Worm (Caenorhabditis elegans) whole organism, L3 larva: ENCODE data around the gene C54E4.5.
A peak's percentile ranks its signal among the peaks of the same experiment; 100 is the strongest.

Experiments used
- aly-2 ChIP-seq: fragments of 150-350 bp; optimal IDR thresholded peaks from 2 replicates; lab custom pipeline; 2014; ENCODE audit warnings: missing biosample characterization, missing genetic modification characterization
- ama-1 ChIP-seq: fragments of 150-350 bp; optimal IDR thresholded peaks from 2 replicates; lab custom pipeline; 2018
- ceh-9 ChIP-seq: sonication (generic microtip); optimal IDR thresholded peaks from 2 replicates; lab custom pipeline; 2018; ENCODE audit warnings: missing biosample characterization, missing genetic modification characterization
- egl-27 ChIP-seq: sonication (generic microtip); optimal IDR thresholded peaks from 4 replicates; lab custom pipeline; 2017; ENCODE audit warnings: missing biosample characterization, missing genetic modification reagents, missing genetic modification characterization
- elt-2 ChIP-seq: sonication (generic microtip); optimal IDR thresholded peaks from 2 replicates; lab custom pipeline; 2016; ENCODE audit warnings: missing genetic modification reagents, mild to moderate bottlenecking, missing genetic modification characterization, missing compliant biosample characterization
- elt-3 ChIP-seq, 3 experiments: fragments of 150-350 bp in 1 of 3; sonication (generic microtip) in 2 of 3; optimal IDR thresholded peaks; 2 replicates in 2 of 3; 4 replicates in 1 of 3; lab custom pipeline; 2014 to 2017; ENCODE audit warnings: missing biosample characterization in 3 of 3, missing genetic modification characterization in 3 of 3
- fkh-2 ChIP-seq: fragments of 150-350 bp; optimal IDR thresholded peaks from 2 replicates; lab custom pipeline; 2014; ENCODE audit warnings: missing biosample characterization, missing genetic modification reagents, missing genetic modification characterization
- nfya-1 ChIP-seq: sonication (generic microtip); optimal IDR thresholded peaks from 2 replicates; lab custom pipeline; 2017; ENCODE audit warnings: missing genetic modification characterization, mild to moderate bottlenecking, missing compliant biosample characterization, antibody characterized with exemption, moderate library complexity; ENCODE audit not compliant: insufficient read depth
- nhr-11 ChIP-seq: fragments of 150-350 bp; optimal IDR thresholded peaks from 2 replicates; lab custom pipeline; 2014; ENCODE audit warnings: missing biosample characterization, missing genetic modification characterization
- nhr-237 ChIP-seq: fragments of 150-350 bp; optimal IDR thresholded peaks from 2 replicates; lab custom pipeline; 2014; ENCODE audit warnings: missing biosample characterization, missing genetic modification characterization
- nhr-25 ChIP-seq: sonication (generic microtip); optimal IDR thresholded peaks from 2 replicates; lab custom pipeline; 2017; ENCODE audit warnings: missing biosample characterization, missing genetic modification characterization
- nhr-28 ChIP-seq: fragments of 150-350 bp; optimal IDR thresholded peaks from 2 replicates; lab custom pipeline; 2014; ENCODE audit warnings: missing biosample characterization, missing genetic modification characterization
- skn-1 ChIP-seq: fragments of 150-350 bp; optimal IDR thresholded peaks from 2 replicates; lab custom pipeline; 2014; ENCODE audit warnings: missing biosample characterization, missing genetic modification characterization
- zag-1 ChIP-seq: fragments of 150-350 bp; optimal IDR thresholded peaks from 2 replicates; lab custom pipeline; 2014; ENCODE audit warnings: missing biosample characterization, missing genetic modification characterization

ce11 chrIV:2111300-2111874, 37.7 kb downstream of the C54E4.5 start, which contains the start of gene che-6:
- no peak for TF ChIP-seq aly-2 (tag; lab: Kevin White, UChicago)
- TF ChIP-seq egl-27: no peak
- TF ChIP-seq elt-3 (tag; optimal IDR thresholded peaks at IDR 0.05; lab: Kevin White, UChicago): no peak
- no peak for TF ChIP-seq zag-1 (tag; lab: Kevin White, UChicago)
- TF ChIP-seq nhr-11 (tag; lab: Kevin White, UChicago): no peak
- TF ChIP-seq nfya-1: no peak
- no peak for TF ChIP-seq nhr-28
- TF ChIP-seq fkh-2: no peak
- no peak for TF ChIP-seq skn-1 (tag; lab: Kevin White, UChicago)
- no peak for TF ChIP-seq nhr-237 (tag; lab: Kevin White, UChicago)
- no peak for TF ChIP-seq nhr-25 (tag; lab: Kevin White, UChicago)
- peak; percentile 52 for TF ChIP-seq elt-2 (tag; lab: Kevin White, UChicago)
- TF ChIP-seq ama-1: no peak
- TF ChIP-seq ceh-9: no peak
